Worm (Caenorhabditis elegans) whole organism, midembryonic: Measurements from ENCODE around the gene F49F1.9.

Source experiments
- T22C8.4 ChIP-seq: fragments of 200-800 bp; sonication (Bioruptor generic); IDR thresholded peaks from 2 replicates; pipeline ENCODE4 v1.3.6; 2022; ENCODE audit warnings: missing genetic modification characterization, missing compliant biosample characterization
- cog-1 ChIP-seq: sonication (generic microtip); optimal IDR thresholded peaks from 2 replicates; lab custom pipeline; 2016; ENCODE audit warnings: missing genetic modification characterization, missing compliant biosample characterization
- flt-1 ChIP-seq: fragments of 200-800 bp; sonication (Bioruptor generic); IDR thresholded peaks from 2 replicates; pipeline ENCODE4 v1.3.6; 2022; ENCODE audit warnings: missing genetic modification characterization, missing compliant biosample characterization
- klf-2 ChIP-seq: fragments of 200-800 bp; sonication (Bioruptor generic); conservative IDR thresholded peaks from 2 replicates; pipeline ENCODE4 v1.3.6; 2022; ENCODE audit warnings: missing genetic modification reagents, missing genetic modification characterization, missing compliant biosample characterization
- med-1 ChIP-seq: sonication (generic microtip); optimal IDR thresholded peaks from 2 replicates; lab custom pipeline; 2017; ENCODE audit warnings: missing genetic modification characterization, mild to moderate bottlenecking, missing compliant biosample characterization, antibody characterized with exemption, missing genetic modification reagents; ENCODE audit not compliant: insufficient read depth
- ref-1 ChIP-seq: fragments of 200-800 bp; sonication (Bioruptor generic); conservative IDR thresholded peaks from 2 replicates; pipeline ENCODE4 v1.3.6; 2022; ENCODE audit warnings: missing genetic modification reagents, missing genetic modification characterization, missing compliant biosample characterization
- tab-1 ChIP-seq: fragments of 200-800 bp; sonication (Bioruptor generic); IDR thresholded peaks from 2 replicates; pipeline ENCODE4 v1.3.6; 2022; ENCODE audit warnings: missing genetic modification characterization, missing compliant biosample characterization
- ztf-23 ChIP-seq: fragments of 200-800 bp; sonication (Bioruptor generic); IDR thresholded peaks from 2 replicates; pipeline ENCODE4 v1.3.6; 2022; ENCODE audit warnings: missing genetic modification reagents, missing genetic modification characterization, missing compliant biosample characterization
- ztf-29 ChIP-seq: fragments of 200-800 bp; sonication (Bioruptor generic); IDR thresholded peaks from 2 replicates; pipeline ENCODE4 v1.3.6; 2022; ENCODE audit warnings: missing genetic modification reagents, missing genetic modification characterization, missing compliant biosample characterization

- TF ChIP-seq tab-1 (GFP tag; lab: Robert Waterston, UW) (no peak), flt-1 (GFP tag; lab: Robert Waterston, UW) (no peak), med-1 (GFP tag; lab: Kevin White, UChicago) (no peak), ztf-23 (no peak), klf-2 (GFP tag; lab: Robert Waterston, UW) (no peak), cog-1 (tag; lab: Kevin White, UChicago) (no peak), ztf-29 (GFP tag; lab: Robert Waterston, UW) (no peak), T22C8.4 (GFP tag; lab: Robert Waterston, UW) (no peak), ref-1 (GFP tag; lab: Robert Waterston, UW) (no peak)
Measured at ce11 chrIV:4176088-4176487, 38.7 kb upstream of the F49F1.9 start, which contains the start of gene dnj-15.
